Fruit fly (Drosophila melanogaster) whole organism, pupa: Measurements from ENCODE around the gene anne.

Experiments used
- CG10348 ChIP-seq: fragments of 200-800 bp; sonication (Bioruptor generic); IDR thresholded peaks from 2 replicates; pipeline ENCODE4 v1.3.6; 2022; ENCODE audit warnings: missing biosample characterization, missing genetic modification characterization
- CG12605 ChIP-seq: fragments of 200-800 bp; sonication (Bioruptor generic); IDR thresholded peaks from 2 replicates; pipeline ENCODE4 v1.3.6; 2022; ENCODE audit warnings: missing biosample characterization, missing genetic modification characterization
- CG13204 ChIP-seq: fragments of 200-800 bp; sonication (Bioruptor generic); optimal IDR thresholded peaks from 2 replicates; lab custom pipeline; 2018; ENCODE audit warnings: missing biosample characterization, mild to moderate bottlenecking, missing genetic modification characterization, moderate library complexity
- CG14655 ChIP-seq: fragments of 200-800 bp; sonication (Bioruptor generic); optimal IDR thresholded peaks from 3 replicates; lab custom pipeline; 2017; ENCODE audit warnings: mild to moderate bottlenecking, missing biosample characterization, missing genetic modification reagents, missing genetic modification characterization
- CG15710 ChIP-seq: fragments of 200-800 bp; sonication (Bioruptor generic); optimal IDR thresholded peaks from 2 replicates; lab custom pipeline; 2018; ENCODE audit warnings: missing biosample characterization, mild to moderate bottlenecking, missing genetic modification characterization, moderate library complexity
- CG17806 ChIP-seq: fragments of 200-800 bp; sonication (Bioruptor generic); optimal IDR thresholded peaks from 2 replicates; lab custom pipeline; 2018; ENCODE audit warnings: missing biosample characterization, mild to moderate bottlenecking, missing genetic modification characterization, moderate library complexity
- CG32121 ChIP-seq: fragments of 200-800 bp; sonication (Bioruptor generic); IDR thresholded peaks from 2 replicates; pipeline ENCODE4 v1.3.6; 2022; ENCODE audit warnings: missing biosample characterization, missing genetic modification characterization
- CG34367 ChIP-seq: fragments of 200-800 bp; sonication (Bioruptor generic); optimal IDR thresholded peaks from 2 replicates; lab custom pipeline; 2018; ENCODE audit warnings: missing biosample characterization, mild to moderate bottlenecking, missing genetic modification characterization
- CG4496 ChIP-seq: fragments of 200-800 bp; sonication (Bioruptor generic); IDR thresholded peaks from 3 replicates; pipeline ENCODE4 v1.3.6; 2022; ENCODE audit warnings: missing biosample characterization, missing genetic modification characterization
- CG8159 ChIP-seq: fragments of 200-800 bp; sonication (Bioruptor generic); optimal IDR thresholded peaks from 3 replicates; lab custom pipeline; 2018; ENCODE audit warnings: missing biosample characterization, mild to moderate bottlenecking, missing genetic modification characterization, moderate library complexity
- CG8301 ChIP-seq: fragments of 200-800 bp; sonication (Bioruptor generic); optimal IDR thresholded peaks from 2 replicates; lab custom pipeline; 2018; ENCODE audit warnings: missing biosample characterization, mild to moderate bottlenecking, missing genetic modification characterization
- CG9948 ChIP-seq: fragments of 200-800 bp; sonication (Bioruptor generic); optimal IDR thresholded peaks from 2 replicates; lab custom pipeline; 2018; ENCODE audit warnings: missing biosample characterization, mild to moderate bottlenecking, missing genetic modification characterization, moderate library complexity
- D1 ChIP-seq: fragments of 200-800 bp; sonication (Bioruptor generic); optimal IDR thresholded peaks from 2 replicates; lab custom pipeline; 2018; ENCODE audit warnings: missing biosample characterization, mild to moderate bottlenecking, missing genetic modification characterization, moderate library complexity
- EcR ChIP-seq: fragments of 200-800 bp; sonication (Bioruptor generic); optimal IDR thresholded peaks from 3 replicates; lab custom pipeline; 2019; ENCODE audit warnings: missing biosample characterization, missing genetic modification characterization, mild to moderate bottlenecking, moderate library complexity, missing genetic modification reagents
- Ets98B ChIP-seq: fragments of 200-800 bp; sonication (Bioruptor generic); IDR thresholded peaks from 2 replicates; pipeline ENCODE4 v1.3.6; 2022; ENCODE audit warnings: missing biosample characterization, missing genetic modification characterization
- Pif1A ChIP-seq: fragments of 200-800 bp; sonication (Bioruptor generic); optimal IDR thresholded peaks from 3 replicates; lab custom pipeline; 2016; ENCODE audit warnings: missing biosample characterization, missing genetic modification characterization
- Pif1B ChIP-seq: fragments of 200-800 bp; sonication (Bioruptor generic); optimal IDR thresholded peaks from 3 replicates; lab custom pipeline; 2016; ENCODE audit warnings: missing biosample characterization, missing genetic modification characterization
- Snoo ChIP-seq: fragments of 200-800 bp; sonication (Bioruptor generic); optimal IDR thresholded peaks from 3 replicates; lab custom pipeline; 2017; ENCODE audit warnings: missing biosample characterization, mild to moderate bottlenecking, missing genetic modification characterization, inconsistent platforms
- fd96Ca ChIP-seq: fragments of 200-800 bp; sonication (Bioruptor generic); IDR thresholded peaks from 3 replicates; pipeline ENCODE4 v1.3.6; 2022; ENCODE audit warnings: missing biosample characterization, missing genetic modification characterization
- gl ChIP-seq: fragments of 200-800 bp; sonication (Bioruptor generic); optimal IDR thresholded peaks from 2 replicates; lab custom pipeline; 2018; ENCODE audit warnings: missing biosample characterization, mild to moderate bottlenecking, missing genetic modification characterization
- rn ChIP-seq: fragments of 200-800 bp; sonication (Bioruptor generic); IDR thresholded peaks from 2 replicates; pipeline ENCODE4 v1.3.6; 2022; ENCODE audit warnings: missing biosample characterization, missing genetic modification characterization

The anne gene

DNA sequence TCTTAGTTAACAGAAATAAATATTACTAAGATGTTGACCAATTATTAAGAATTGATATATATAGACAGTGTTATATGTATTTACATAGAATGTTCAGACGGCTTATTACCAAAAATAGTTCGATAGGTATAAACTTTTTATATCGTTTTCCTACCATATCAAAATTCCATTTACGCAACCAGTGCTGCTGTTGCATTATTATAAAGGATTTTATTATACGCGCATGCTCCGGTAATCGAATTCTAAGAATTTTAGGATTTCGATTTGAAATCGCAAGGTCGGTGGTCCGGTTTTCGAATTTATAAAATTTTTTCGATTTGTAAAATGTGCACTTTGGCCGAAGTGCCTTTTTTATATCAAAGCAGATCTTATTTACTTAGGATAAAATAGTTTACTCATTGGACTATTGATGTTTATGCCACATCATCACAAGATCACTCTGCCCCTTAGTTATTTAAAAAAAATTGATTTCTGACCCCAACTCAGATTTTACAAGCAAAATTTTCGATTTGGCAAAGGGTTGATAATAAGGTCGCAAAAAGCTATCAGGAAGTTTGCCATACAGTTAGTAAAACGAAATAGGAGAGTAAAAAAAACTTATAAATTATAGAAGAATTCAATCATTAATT lies 2.3 kb upstream of the anne start, which contains the start of gene Ank:
Gene Ank (minus strand): TSS at position 206 of the 629 bp plus-strand sequence.
- TF ChIP-seq CG32121 (GFP tag; lab: Robert Waterston, UW) (no peak), CG15710 (tag; lab: Kevin White, UChicago) (no peak), rn (GFP tag; lab: Robert Waterston, UW) (no peak), fd96Ca (GFP tag; lab: Robert Waterston, UW) (no peak), Pif1B (GFP tag; lab: Kevin White, UChicago) (no peak), CG8159 (tag; lab: Kevin White, UChicago) (no peak), CG12605 (GFP tag; lab: Robert Waterston, UW) (no peak), CG34367 (tag; lab: Kevin White, UChicago) (no peak), EcR (GFP tag; lab: Kevin White, UChicago) (no peak), CG9948 (no peak), Snoo (tag; lab: Kevin White, UChicago) (no peak), CG17806 (no peak), CG8301 (no peak), CG10348 (GFP tag; lab: Robert Waterston, UW) (no peak)

DNA sequence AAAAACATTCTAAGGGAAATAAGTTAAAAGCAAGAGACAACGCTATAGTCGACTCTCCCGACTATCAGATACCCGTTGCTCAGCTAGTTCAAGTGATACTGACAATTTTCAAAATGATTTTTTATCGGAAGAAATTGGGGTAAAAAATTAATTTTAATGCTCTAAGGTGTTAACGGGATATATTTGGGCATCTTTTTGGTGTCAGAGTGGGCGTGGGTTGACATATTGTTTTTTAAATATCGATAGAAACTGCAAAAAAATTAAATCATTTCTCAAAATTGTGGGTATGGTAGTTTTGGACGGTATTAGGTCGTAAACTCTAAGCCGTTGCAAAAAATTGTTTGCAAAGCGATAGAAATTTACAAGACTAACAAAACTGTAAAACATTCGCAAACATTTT lies 1.5 kb upstream of the anne start:
- no peak for TF ChIP-seq Pif1B (GFP tag; lab: Kevin White, UChicago)
- TF ChIP-seq CG32121 (GFP tag; lab: Robert Waterston, UW) = no peak
- TF ChIP-seq D1 (tag; lab: Kevin White, UChicago) = no peak
- no peak for TF ChIP-seq CG10348 (GFP tag; lab: Robert Waterston, UW)
- no peak for TF ChIP-seq gl (tag; lab: Kevin White, UChicago)
- no peak for TF ChIP-seq CG4496
- TF ChIP-seq EcR (GFP tag; lab: Kevin White, UChicago) = no peak
- TF ChIP-seq CG15710 (tag; lab: Kevin White, UChicago) = no peak
- TF ChIP-seq CG8301 = no peak
- no peak for TF ChIP-seq CG8159 (tag; lab: Kevin White, UChicago)
- no peak for TF ChIP-seq rn (GFP tag; lab: Robert Waterston, UW)
- no peak for TF ChIP-seq Ets98B (GFP tag; lab: Robert Waterston, UW)
- no peak for TF ChIP-seq CG9948

DNA sequence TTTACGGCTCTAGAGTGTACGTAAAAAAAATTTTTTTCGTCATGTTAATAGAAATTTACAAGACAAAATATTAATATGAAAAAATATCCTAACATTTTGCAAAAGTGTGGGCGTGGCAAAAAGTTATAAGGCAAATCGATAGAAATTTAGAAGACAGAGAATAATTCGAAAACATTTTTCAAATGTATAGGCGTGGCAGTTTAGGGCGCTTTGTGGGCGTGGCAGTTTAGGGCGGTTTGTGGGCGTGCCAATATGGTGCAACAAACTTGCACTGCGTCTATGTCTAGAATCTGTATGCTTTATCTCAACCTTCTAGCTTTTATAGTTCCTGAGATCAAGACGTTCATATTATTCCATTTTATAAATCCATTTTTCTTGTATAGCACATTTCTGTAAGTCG lies 1.0 kb upstream of the anne start:
- no peak for TF ChIP-seq EcR (GFP tag; lab: Kevin White, UChicago)
- TF ChIP-seq CG10348 (GFP tag; lab: Robert Waterston, UW) = no peak
- TF ChIP-seq CG34367 (tag; lab: Kevin White, UChicago) = no peak
- no peak for TF ChIP-seq CG9948
- TF ChIP-seq CG4496 = no peak
- TF ChIP-seq CG32121 (GFP tag; lab: Robert Waterston, UW) = no peak
- TF ChIP-seq CG12605 (GFP tag; lab: Robert Waterston, UW) = no peak
- TF ChIP-seq CG8159 (tag; lab: Kevin White, UChicago) = no peak
- TF ChIP-seq CG17806 = no peak
- TF ChIP-seq D1 (tag; lab: Kevin White, UChicago) = no peak
- no peak for TF ChIP-seq CG15710 (tag; lab: Kevin White, UChicago)
- no peak for TF ChIP-seq Ets98B (GFP tag; lab: Robert Waterston, UW)
- no peak for TF ChIP-seq Pif1B (GFP tag; lab: Kevin White, UChicago)
- no peak for TF ChIP-seq Pif1A
- no peak for TF ChIP-seq gl (tag; lab: Kevin White, UChicago)

- TF ChIP-seq rn (GFP tag; lab: Robert Waterston, UW) (no peak), CG8159 (tag; lab: Kevin White, UChicago) (no peak), CG12605 (GFP tag; lab: Robert Waterston, UW) (no peak), CG34367 (tag; lab: Kevin White, UChicago) (no peak), CG9948 (no peak), D1 (tag; lab: Kevin White, UChicago) (no peak), CG32121 (GFP tag; lab: Robert Waterston, UW) (no peak), CG15710 (tag; lab: Kevin White, UChicago) (no peak), CG10348 (GFP tag; lab: Robert Waterston, UW) (no peak), Pif1B (GFP tag; lab: Kevin White, UChicago) (no peak), Ets98B (GFP tag; lab: Robert Waterston, UW) (no peak), Snoo (tag; lab: Kevin White, UChicago) (no peak), EcR (GFP tag; lab: Kevin White, UChicago) (no peak), fd96Ca (GFP tag; lab: Robert Waterston, UW) (no peak)
These were observed 3.9 kb downstream of the anne start for dm6 chr4:135953-136352.

DNA sequence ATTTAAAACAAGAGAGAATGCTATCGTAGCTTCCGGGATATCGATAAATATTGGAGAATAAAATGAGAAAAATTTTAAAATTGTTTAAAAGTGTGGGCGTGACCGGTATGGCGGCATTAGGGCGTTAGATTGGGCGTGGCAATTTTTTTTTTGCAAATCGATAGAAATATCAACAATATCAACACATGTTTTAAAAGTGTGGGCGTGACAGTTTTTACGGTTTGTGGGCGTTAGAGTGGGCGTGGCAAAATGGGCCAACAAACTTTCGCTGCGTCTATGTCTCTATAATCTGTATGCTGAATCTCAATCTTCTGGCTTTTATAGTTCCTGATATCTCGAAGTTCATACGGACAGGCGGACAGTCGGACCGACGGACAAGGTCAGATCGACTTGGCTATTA lies 17.1 kb downstream of the anne start:
- no peak for TF ChIP-seq EcR (GFP tag; lab: Kevin White, UChicago)
- TF ChIP-seq CG13204 (GFP tag; lab: Kevin White, UChicago) = no peak
- no peak for TF ChIP-seq Ets98B (GFP tag; lab: Robert Waterston, UW)
- TF ChIP-seq CG12605 (GFP tag; lab: Robert Waterston, UW) = no peak
- TF ChIP-seq CG9948 = no peak
- no peak for TF ChIP-seq D1 (tag; lab: Kevin White, UChicago)
- TF ChIP-seq, all 21 proteins: peak for 0

DNA sequence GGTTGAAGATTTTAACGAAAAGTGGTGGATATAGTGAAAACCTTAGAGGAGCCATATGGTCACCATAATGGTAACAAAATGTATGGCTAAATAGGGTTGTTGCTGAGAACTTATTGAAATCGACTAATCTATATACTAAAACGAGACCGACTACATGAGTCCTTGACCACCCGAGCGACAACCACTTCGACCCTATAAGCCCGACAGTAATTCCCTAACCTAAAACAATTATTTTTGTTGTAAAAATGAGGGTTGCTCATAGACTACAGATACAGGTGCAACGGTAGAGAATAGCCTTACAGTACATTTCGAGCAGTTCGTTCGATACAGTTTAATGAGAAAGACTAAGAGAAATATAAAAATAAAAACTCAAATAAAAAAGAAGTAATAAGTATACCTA lies 18.4 kb downstream of the anne start, which contains the start of gene CG32006:
Gene CG32006 (plus strand): TSS at position 312 of the 400 bp plus-strand sequence.
- TF ChIP-seq CG4496 = no peak
- TF ChIP-seq CG10348 (GFP tag; lab: Robert Waterston, UW) = no peak
- TF ChIP-seq Pif1B (GFP tag; lab: Kevin White, UChicago) = no peak
- no peak for TF ChIP-seq CG13204 (GFP tag; lab: Kevin White, UChicago)
- TF ChIP-seq CG9948 = no peak
- no peak for TF ChIP-seq rn (GFP tag; lab: Robert Waterston, UW)
- no peak for TF ChIP-seq CG14655 (GFP tag; lab: Kevin White, UChicago)
- TF ChIP-seq CG8159 (tag; lab: Kevin White, UChicago) = no peak
- TF ChIP-seq gl (tag; lab: Kevin White, UChicago) = no peak
- no peak for TF ChIP-seq Pif1A
- TF ChIP-seq D1 (tag; lab: Kevin White, UChicago) = no peak
- TF ChIP-seq CG15710 (tag; lab: Kevin White, UChicago) = no peak
- TF ChIP-seq Ets98B (GFP tag; lab: Robert Waterston, UW) = no peak
- TF ChIP-seq CG34367 (tag; lab: Kevin White, UChicago) = no peak
- TF ChIP-seq fd96Ca (GFP tag; lab: Robert Waterston, UW) = no peak
- TF ChIP-seq CG12605 (GFP tag; lab: Robert Waterston, UW) = no peak
- no peak for TF ChIP-seq Snoo (tag; lab: Kevin White, UChicago)
